Fruit fly (Drosophila melanogaster): Measurements from ENCODE around the gene abo.

abo gene

DNA sequence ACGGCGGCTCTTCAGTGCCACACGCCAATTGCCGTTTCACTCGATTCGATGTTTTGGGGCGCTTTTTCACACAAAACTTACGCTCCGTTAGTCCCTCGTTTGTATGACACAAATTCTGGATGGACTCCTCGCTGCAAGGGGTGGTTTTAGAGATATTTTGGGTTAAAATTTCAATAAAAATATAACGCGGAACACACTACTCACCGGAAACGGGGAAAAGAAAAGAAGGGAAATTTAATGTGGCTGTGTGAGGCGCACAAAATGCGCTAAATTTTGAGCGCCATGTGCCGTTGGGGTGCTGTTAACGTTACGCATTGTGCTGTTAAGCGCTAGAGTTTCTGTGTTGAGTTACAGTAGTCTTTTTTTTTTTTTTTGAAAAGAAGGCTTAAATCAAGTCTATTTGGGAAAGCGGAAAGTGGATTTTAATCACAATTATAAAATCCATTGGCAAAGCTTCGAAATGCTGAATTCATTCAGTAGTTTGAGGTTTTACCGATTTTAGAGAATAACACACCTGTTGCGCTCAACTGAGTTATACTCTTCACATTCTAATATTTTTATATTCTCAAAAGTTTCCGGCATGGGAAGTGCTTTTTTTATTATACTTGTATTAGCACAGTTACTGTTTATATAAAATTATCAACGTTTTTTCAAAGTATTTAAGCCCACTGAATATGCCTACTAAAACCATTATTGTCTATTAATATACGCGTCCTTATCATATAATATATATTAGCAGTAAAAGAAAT is 29.0 kb upstream of the abo start, which contains the start of gene RpL9:
Gene RpL9 (minus strand): TSS at position 265 of the 749 bp plus-strand sequence.
- no peak for TF ChIP-seq fru (GFP tag; optimal IDR thresholded peaks at IDR 0.05)
- no peak for TF ChIP-seq pan (optimal IDR thresholded peaks at IDR 0.05)
- no peak for TF ChIP-seq Vsx2 (GFP tag; optimal IDR thresholded peaks at IDR 0.05; ENCODE audit: partially characterized antibody)
- no peak for TF ChIP-seq Rel (GFP tag; optimal IDR thresholded peaks at IDR 0.05)
- no peak for TF ChIP-seq Rel (tag; optimal IDR thresholded peaks at IDR 0.05)
- TF ChIP-seq sage (GFP tag; optimal IDR thresholded peaks at IDR 0.05), result no peak
- peak; percentile 52 for TF ChIP-seq CG9705 (GFP tag; optimal IDR thresholded peaks at IDR 0.05)
- no peak for TF ChIP-seq sv (GFP tag; optimal IDR thresholded peaks at IDR 0.05)
- TF ChIP-seq dmrt93B (GFP tag; optimal IDR thresholded peaks at IDR 0.05), result peak; percentile 60
- no peak for TF ChIP-seq N (GFP tag; optimal IDR thresholded peaks at IDR 0.05)
- peak; percentile 61 for TF ChIP-seq br (GFP tag; optimal IDR thresholded peaks at IDR 0.05)
- no peak for TF ChIP-seq CrebA (GFP tag; optimal IDR thresholded peaks at IDR 0.05; ENCODE audit: borderline replicate concordance)
- TF ChIP-seq psq (GFP tag; optimal IDR thresholded peaks at IDR 0.05), result peak; percentile 32
- TF ChIP-seq ey (GFP tag; optimal IDR thresholded peaks at IDR 0.05), result peak; percentile 4
- no peak for TF ChIP-seq tai (GFP tag; optimal IDR thresholded peaks at IDR 0.05)
- no peak for TF ChIP-seq Abd-B (GFP tag; optimal IDR thresholded peaks at IDR 0.05)
- TF ChIP-seq brk (GFP tag; optimal IDR thresholded peaks at IDR 0.05), result no peak
- no peak for TF ChIP-seq dsf (GFP tag; optimal IDR thresholded peaks at IDR 0.05; ENCODE audit: borderline replicate concordance)
- no peak for TF ChIP-seq Mio (GFP tag; optimal IDR thresholded peaks at IDR 0.05)
- TF ChIP-seq Sp1 (GFP tag; optimal IDR thresholded peaks at IDR 0.05), result peak; percentile 80
- TF ChIP-seq Hr78 (GFP tag; optimal IDR thresholded peaks at IDR 0.05), result no peak
- no peak for TF ChIP-seq lola (GFP tag; optimal IDR thresholded peaks at IDR 0.05)
- no peak for TF ChIP-seq woc (GFP tag; optimal IDR thresholded peaks at IDR 0.05)
- TF ChIP-seq OdsH (GFP tag; optimal IDR thresholded peaks at IDR 0.05), result peak; percentile 46
- TF ChIP-seq Hr83 (GFP tag; optimal IDR thresholded peaks at IDR 0.05; ENCODE audit: poor library complexity, severe bottlenecking), result peak; percentile 87
- no peak for TF ChIP-seq jim (GFP tag; optimal IDR thresholded peaks at IDR 0.05)
- no peak for TF ChIP-seq rgr (GFP tag; optimal IDR thresholded peaks at IDR 0.05)
- TF ChIP-seq HLH106 (tag; optimal IDR thresholded peaks at IDR 0.05), result no peak
- TF ChIP-seq usp (GFP tag; optimal IDR thresholded peaks at IDR 0.05), result no peak
- peak; percentile 62 for TF ChIP-seq h (GFP tag; optimal IDR thresholded peaks at IDR 0.05)
- no peak for TF ChIP-seq dl (GFP tag; optimal IDR thresholded peaks at IDR 0.05; ENCODE audit: insufficient read depth in 1 of 2, partially characterized antibody in 2 of 2)
- peak; percentile 22 for TF ChIP-seq Hnf4 (GFP tag; optimal IDR thresholded peaks at IDR 0.05)
- TF ChIP-seq Dif (GFP tag; optimal IDR thresholded peaks at IDR 0.05; ENCODE audit: partially characterized antibody), result no peak
- peak; percentile 59 for TF ChIP-seq Myc (optimal IDR thresholded peaks at IDR 0.05)
- no peak for TF ChIP-seq foxo (GFP tag; optimal IDR thresholded peaks at IDR 0.05)
- no peak for TF ChIP-seq Dfd (GFP tag; optimal IDR thresholded peaks at IDR 0.05)
- peak; percentile 19 for TF ChIP-seq Jra (GFP tag; optimal IDR thresholded peaks at IDR 0.05)
- TF ChIP-seq GATAd (GFP tag; optimal IDR thresholded peaks at IDR 0.05), result no peak
- TF ChIP-seq CG32264 (GFP tag; optimal IDR thresholded peaks at IDR 0.05), result no peak

DNA sequence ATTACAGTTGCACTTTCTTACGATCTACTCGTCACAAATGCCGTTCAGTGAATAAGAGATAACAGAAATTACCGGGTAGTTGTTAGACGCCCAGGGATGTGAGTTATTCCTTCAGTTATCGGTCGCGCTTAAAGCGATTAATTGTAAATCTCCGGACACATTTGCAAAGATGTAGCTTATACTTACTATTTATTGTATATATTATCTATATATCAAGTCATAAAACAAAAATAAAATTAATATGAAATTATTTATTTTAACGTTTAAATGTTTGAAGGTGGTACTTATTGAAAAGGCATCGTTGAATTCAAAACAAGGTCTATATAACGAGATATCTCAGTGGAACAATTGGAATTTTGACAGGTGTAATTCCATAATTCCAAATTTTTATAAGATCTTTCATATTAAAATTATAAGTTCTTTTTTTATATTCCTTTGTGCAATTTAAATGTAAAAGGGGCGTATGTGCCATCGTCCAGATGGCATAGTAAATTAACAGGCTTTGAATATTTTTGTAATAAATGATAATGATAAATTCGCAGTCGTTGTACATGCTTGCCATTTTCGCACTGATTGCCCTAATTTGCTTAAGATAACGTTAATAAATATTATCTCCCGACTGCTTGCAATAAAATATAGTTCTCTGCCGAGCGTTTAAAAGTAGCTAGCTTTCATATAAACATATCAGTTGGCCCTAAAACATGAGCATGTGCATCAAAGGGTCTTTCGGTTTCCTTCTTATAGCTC is 26.5 kb upstream of the abo start, which contains the start of the genes aub and lectin-33A:
Gene aub (minus strand): TSS at position 101 of the 747 bp plus-strand sequence.
Gene lectin-33A (plus strand): TSS at position 697 of the 747 bp plus-strand sequence.
- TF ChIP-seq Hnf4 (GFP tag; optimal IDR thresholded peaks at IDR 0.05) (no peak), pan (optimal IDR thresholded peaks at IDR 0.05) (no peak), Hr83 (GFP tag; optimal IDR thresholded peaks at IDR 0.05; ENCODE audit: poor library complexity, severe bottlenecking) (no peak), Abd-B (GFP tag; optimal IDR thresholded peaks at IDR 0.05) (no peak), dl (GFP tag; optimal IDR thresholded peaks at IDR 0.05; ENCODE audit: insufficient read depth in 1 of 2, partially characterized antibody in 2 of 2) (no peak)

All from whole organism, wandering third instar larva.